Fruit fly (Drosophila melanogaster): Measurements from ENCODE around the gene Taf10b.

Gene Taf10b

DNA sequence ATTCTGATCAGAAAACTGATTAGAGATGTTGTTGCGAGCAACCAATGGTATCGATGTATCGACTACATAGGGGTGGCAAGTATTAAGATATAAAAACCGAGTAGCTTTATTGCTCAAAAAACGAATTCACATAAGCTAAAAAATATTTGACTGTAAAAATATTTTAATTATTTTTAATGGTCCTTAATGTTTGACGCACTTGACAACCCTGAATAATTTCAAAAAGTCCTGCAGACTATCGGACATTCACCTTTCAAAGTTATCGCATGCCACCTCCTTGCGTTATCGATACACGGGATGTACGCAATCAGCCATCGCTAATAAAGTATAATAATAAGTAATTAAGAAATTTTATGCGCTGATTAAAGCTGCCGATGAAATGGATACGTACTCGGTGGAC is 8.0 kb downstream of the Taf10b start, which contains the start of the genes HemK2, Snapin and Tnpo-SR (continued):
- TF ChIP-seq CG7556 (GFP tag; optimal IDR thresholded peaks at IDR 0.05) (peak; percentile 91), CG43689 (GFP tag; IDR thresholded peaks at IDR 0.05) (peak; percentile 79), sens (GFP tag) (peak; percentile 96), trh (GFP tag; optimal IDR thresholded peaks at IDR 0.05) (peak; percentile 74), CG10267 (tag; optimal IDR thresholded peaks at IDR 0.05) (peak; percentile 88), Hmr (GFP tag; optimal IDR thresholded peaks at IDR 0.05) (peak; percentile 93), MTF-1 (GFP tag; optimal IDR thresholded peaks at IDR 0.05; ENCODE audit: borderline replicate concordance) (peak; percentile 64), HLHmδ (GFP tag; optimal IDR thresholded peaks at IDR 0.05) (no peak), CG13424 (tag; optimal IDR thresholded peaks at IDR 0.05) (peak; percentile 94), exex (tag; optimal IDR thresholded peaks at IDR 0.05) (peak; percentile 81), CG6654 (GFP tag; optimal IDR thresholded peaks at IDR 0.05) (peak; percentile 36), CG1024 (GFP tag; IDR thresholded peaks at IDR 0.05) (peak; percentile 81), CG5180 (GFP tag; optimal IDR thresholded peaks at IDR 0.05) (peak; percentile 56), ato (GFP tag; IDR thresholded peaks at IDR 0.05; ENCODE audit: partially characterized antibody) (peak; percentile 76), zf30C (GFP tag; optimal IDR thresholded peaks at IDR 0.05) (peak; percentile 11), kay (GFP tag; optimal IDR thresholded peaks at IDR 0.05) (peak; percentile 64), Atf3 (GFP tag; optimal IDR thresholded peaks at IDR 0.05) (peak; percentile 84), mld (GFP tag; IDR thresholded peaks at IDR 0.05; ENCODE audit: partially characterized antibody) (peak; percentile 87), aop (GFP tag; IDR thresholded peaks at IDR 0.05) (peak; percentile 83), CG12659 (GFP tag; optimal IDR thresholded peaks at IDR 0.05) (peak; percentile 96), dysf (GFP tag; IDR thresholded peaks at IDR 0.05) (peak; percentile 94), vnd (GFP tag; IDR thresholded peaks at IDR 0.05; ENCODE audit: partially characterized antibody) (peak; percentile 94), CG15011 (GFP tag; optimal IDR thresholded peaks at IDR 0.05) (peak; percentile 69), CG6791 (GFP tag; IDR thresholded peaks at IDR 0.05; ENCODE audit: partially characterized antibody) (peak; percentile 88), CG12071 (GFP tag; optimal IDR thresholded peaks at IDR 0.05) (peak; percentile 55), hth (optimal IDR thresholded peaks at IDR 0.05) (no peak), cato (GFP tag; optimal IDR thresholded peaks at IDR 0.05; ENCODE audit: borderline replicate concordance) (peak; percentile 61), CG4820 (GFP tag; optimal IDR thresholded peaks at IDR 0.05) (peak; percentile 91), pan (optimal IDR thresholded peaks at IDR 0.05) (no peak), pan (GFP tag; optimal IDR thresholded peaks at IDR 0.05 in 1 of 2, IDR thresholded peaks at IDR 0.05 in 1 of 2) (peak in 1 of 2 experiments; percentile 95), CG9876 (GFP tag; optimal IDR thresholded peaks at IDR 0.05) (peak; percentile 69), CG14965 (GFP tag; optimal IDR thresholded peaks at IDR 0.05; ENCODE audit: borderline replicate concordance) (no peak), CG6175 (GFP tag; IDR thresholded peaks at IDR 0.05) (peak; percentile 80), jing (GFP tag; optimal IDR thresholded peaks at IDR 0.05) (no peak), unc-4 (GFP tag; IDR thresholded peaks at IDR 0.05; ENCODE audit: partially characterized antibody) (peak; percentile 99), prd (optimal IDR thresholded peaks at IDR 0.05) (no peak), prd (GFP tag; IDR thresholded peaks at IDR 0.05) (peak; percentile 97), CG31441 (GFP tag; IDR thresholded peaks at IDR 0.05) (peak; percentile 94), dan (GFP tag; IDR thresholded peaks at IDR 0.05) (no peak; the same call in 1 of the 2 replicates), wek (GFP tag; optimal IDR thresholded peaks at IDR 0.05) (no peak), Sox100B (GFP tag; optimal IDR thresholded peaks at IDR 0.05) (peak; percentile 79), CG3838 (GFP tag; optimal IDR thresholded peaks at IDR 0.05) (peak; percentile 80), Meics (GFP tag; optimal IDR thresholded peaks at IDR 0.05) (peak; percentile 88), wdn (GFP tag; IDR thresholded peaks at IDR 0.05) (peak; percentile 91), Gsc (GFP tag; IDR thresholded peaks at IDR 0.05) (peak; percentile 77; the same call in 1 of the 2 replicates), CG12236 (GFP tag; optimal IDR thresholded peaks at IDR 0.05) (peak; percentile 52), hbn (GFP tag; IDR thresholded peaks at IDR 0.05; ENCODE audit: partially characterized antibody) (peak; percentile 97), CG33213 (GFP tag; optimal IDR thresholded peaks at IDR 0.05) (peak; percentile 89), CG15514 (GFP tag; optimal IDR thresholded peaks at IDR 0.05) (peak; percentile 88), NfI (GFP tag; optimal IDR thresholded peaks at IDR 0.05) (peak; percentile 92)

All from whole organism, embryonic.